Fruit fly (Drosophila melanogaster): ENCODE measurements around the gene CG12237.
A peak's percentile ranks its signal among the peaks of the same experiment; 100 is the strongest.

CG12237 gene

dm6 chrX:19642819-19643504 is at the start of gene CG12237, which contains the start of gene Sec61gamma:
Gene CG12237, minus strand, starts transcription at chrX:19642869.
Gene Sec61gamma, plus strand, starts transcription at chrX:19643327.
- TF ChIP-seq ssp (GFP tag; IDR thresholded peaks at IDR 0.05): peak; percentile 30
- TF ChIP-seq Gug (GFP tag; IDR thresholded peaks at IDR 0.05): no peak
- TF ChIP-seq CkIIα-i1 (GFP tag; IDR thresholded peaks at IDR 0.05): no peak
- TF ChIP-seq sima (GFP tag; optimal IDR thresholded peaks at IDR 0.05): no peak
- peak; percentile 45 for TF ChIP-seq CG12391 (tag; optimal IDR thresholded peaks at IDR 0.05)
- no peak for TF ChIP-seq eyg (GFP tag; optimal IDR thresholded peaks at IDR 0.05)
- TF ChIP-seq CG6683 (GFP tag; optimal IDR thresholded peaks at IDR 0.05): no peak
- TF ChIP-seq knrl (GFP tag; IDR thresholded peaks at IDR 0.05; ENCODE audit: partially characterized antibody): no peak
- TF ChIP-seq Xrp1 (GFP tag; IDR thresholded peaks at IDR 0.05): no peak
- peak; percentile 44 for TF ChIP-seq BEAF-32 (GFP tag; optimal IDR thresholded peaks at IDR 0.05)
- TF ChIP-seq ems (GFP tag; optimal IDR thresholded peaks at IDR 0.05): peak; percentile 1
- TF ChIP-seq slbo (GFP tag; IDR thresholded peaks at IDR 0.05): peak; percentile 58
- TF ChIP-seq CG17568 (GFP tag; optimal IDR thresholded peaks at IDR 0.05): no peak
- TF ChIP-seq CG2129 (GFP tag; IDR thresholded peaks at IDR 0.05; ENCODE audit: partially characterized antibody): no peak
- no peak for TF ChIP-seq Dll (GFP tag; IDR thresholded peaks at IDR 0.05; ENCODE audit: partially characterized antibody)
- TF ChIP-seq sqz (GFP tag; optimal IDR thresholded peaks at IDR 0.05): no peak
- no peak for TF ChIP-seq E2f1 (GFP tag; IDR thresholded peaks at IDR 0.05)
- no peak for TF ChIP-seq D19A (tag; optimal IDR thresholded peaks at IDR 0.05)
- no peak for TF ChIP-seq ATbp (GFP tag; optimal IDR thresholded peaks at IDR 0.05)
- no peak for TF ChIP-seq CG10431 (GFP tag; optimal IDR thresholded peaks at IDR 0.05)
- TF ChIP-seq chn (GFP tag; optimal IDR thresholded peaks at IDR 0.05): no peak
- peak; percentile 44 for TF ChIP-seq p53 (GFP tag; optimal IDR thresholded peaks at IDR 0.05)
- no peak for TF ChIP-seq CG13123 (GFP tag; optimal IDR thresholded peaks at IDR 0.05)
- peak; percentile 26 for TF ChIP-seq gro (GFP tag; optimal IDR thresholded peaks at IDR 0.05)
- peak; percentile 1 for TF ChIP-seq Fer3 (tag; optimal IDR thresholded peaks at IDR 0.05)
- TF ChIP-seq Elba2 (GFP tag; optimal IDR thresholded peaks at IDR 0.05): no peak
- no peak for TF ChIP-seq tll (GFP tag; optimal IDR thresholded peaks at IDR 0.05)
- TF ChIP-seq CG6854 (GFP tag; optimal IDR thresholded peaks at IDR 0.05): no peak
- TF ChIP-seq chinmo (GFP tag; IDR thresholded peaks at IDR 0.05; ENCODE audit: partially characterized antibody): no peak
- TF ChIP-seq CG8478 (optimal IDR thresholded peaks at IDR 0.05): no peak
- peak; percentile 39 for TF ChIP-seq gfzf (GFP tag; optimal IDR thresholded peaks at IDR 0.05)
- no peak for TF ChIP-seq CG12219 (GFP tag; optimal IDR thresholded peaks at IDR 0.05)
- no peak for TF ChIP-seq CG8359 (GFP tag; optimal IDR thresholded peaks at IDR 0.05; ENCODE audit: borderline replicate concordance)
- peak; percentile 26 for TF ChIP-seq CG17359 (tag; optimal IDR thresholded peaks at IDR 0.05)
- no peak for TF ChIP-seq Hr3 (GFP tag; optimal IDR thresholded peaks at IDR 0.05)
- peak; percentile 28 for TF ChIP-seq Antp (GFP tag; optimal IDR thresholded peaks at IDR 0.05)
- TF ChIP-seq CG14667 (GFP tag; IDR thresholded peaks at IDR 0.05): no peak
- TF ChIP-seq CG7987 (GFP tag; optimal IDR thresholded peaks at IDR 0.05): peak; percentile 64
- TF ChIP-seq Med (GFP tag): peak; percentile 88
- TF ChIP-seq CG15601 (tag; optimal IDR thresholded peaks at IDR 0.05): peak; percentile 24
- peak; percentile 79 for TF ChIP-seq YL-1 (GFP tag; optimal IDR thresholded peaks at IDR 0.05)
- TF ChIP-seq grau (tag; optimal IDR thresholded peaks at IDR 0.05): peak; percentile 28
- TF ChIP-seq CG12659 (GFP tag; optimal IDR thresholded peaks at IDR 0.05): peak; percentile 77
- no peak for TF ChIP-seq z (GFP tag; IDR thresholded peaks at IDR 0.05)
- TF ChIP-seq mirr (GFP tag; optimal IDR thresholded peaks at IDR 0.05): peak; percentile 26
- TF ChIP-seq CG14014 (GFP tag; IDR thresholded peaks at IDR 0.05): peak; percentile 9; the same call in 1 of the 2 replicates
- no peak for TF ChIP-seq Oli (tag; optimal IDR thresholded peaks at IDR 0.05)
- no peak for TF ChIP-seq CG14441 (GFP tag; IDR thresholded peaks at IDR 0.05)
- TF ChIP-seq bowl (GFP tag; IDR thresholded peaks at IDR 0.05): no peak
- no peak for TF ChIP-seq CG2202 (tag; optimal IDR thresholded peaks at IDR 0.05)

All from whole organism, embryonic.